Worm (Caenorhabditis elegans): ENCODE results near the gene K02B2.6.

Gene K02B2.6

ce11 chrIV:5937106-5937505, 25.0 kb downstream of the K02B2.6 start:
- no peak for TF ChIP-seq snpc-1.2 (GFP tag; IDR thresholded peaks at IDR 0.05)
- TF ChIP-seq Y105C5A.15 (GFP tag; IDR thresholded peaks at IDR 0.05), result no peak
- no peak for TF ChIP-seq rbr-2 (tag; optimal IDR thresholded peaks at IDR 0.05)
- TF ChIP-seq unc-130 (GFP tag; optimal IDR thresholded peaks at IDR 0.05), result no peak
- no peak for TF ChIP-seq sdz-12 (GFP tag; optimal IDR thresholded peaks at IDR 0.05)
- TF ChIP-seq aha-1 (tag), result peak; percentile 93
- no peak for TF ChIP-seq set-16 (GFP tag; IDR thresholded peaks at IDR 0.05)
- no peak for TF ChIP-seq unc-62 (GFP tag; optimal IDR thresholded peaks at IDR 0.05 in 1 of 2)
- no peak for TF ChIP-seq unc-62 (tag; optimal IDR thresholded peaks at IDR 0.05)
- no peak for TF ChIP-seq dve-1 (tag; optimal IDR thresholded peaks at IDR 0.05; ENCODE audit: insufficient read depth)
- TF ChIP-seq ama-1 (optimal IDR thresholded peaks at IDR 0.05), result peak; percentile 3
- no peak for TF ChIP-seq mdl-1 (tag; optimal IDR thresholded peaks at IDR 0.05)
- no peak for TF ChIP-seq D1046.2 (GFP tag; IDR thresholded peaks at IDR 0.05)

ce11 chrIV:5934046-5934445, 28.0 kb downstream of the K02B2.6 start, which contains the start of gene H32C10.1:
H32C10.1 (plus strand) TSS chrIV:5934346.
- TF ChIP-seq mxl-3 (GFP tag; optimal IDR thresholded peaks at IDR 0.05) (no peak), Y75B8A.6 (GFP tag; IDR thresholded peaks at IDR 0.05) (no peak), sdz-12 (GFP tag; optimal IDR thresholded peaks at IDR 0.05) (no peak), zip-11 (GFP tag; IDR thresholded peaks at IDR 0.05) (no peak), ztf-7 (tag; optimal IDR thresholded peaks at IDR 0.05) (no peak), Y48G9A.11 (GFP tag; IDR thresholded peaks at IDR 0.05) (no peak), fkh-10 (GFP tag; optimal IDR thresholded peaks at IDR 0.05) (no peak), daf-19 (GFP tag; conservative IDR thresholded peaks at IDR 0.05) (no peak), T26A8.4 (GFP tag; IDR thresholded peaks at IDR 0.05) (no peak)

ce11 chrIV:5930345-5930744, 31.7 kb downstream of the K02B2.6 start, which contains the start of gene lin-33:
lin-33 (plus strand) TSS chrIV:5930645.
- TF ChIP-seq duxl-1 (tag; optimal IDR thresholded peaks at IDR 0.05; ENCODE audit: poor library complexity) (no peak), ctbp-1 (GFP tag; IDR thresholded peaks at IDR 0.05) (no peak), mxl-2 (GFP tag; conservative IDR thresholded peaks at IDR 0.05) (no peak), tag-97 (GFP tag; IDR thresholded peaks at IDR 0.05) (no peak), nhr-41 (GFP tag; IDR thresholded peaks at IDR 0.05) (no peak), fkh-10 (GFP tag; optimal IDR thresholded peaks at IDR 0.05) (no peak), ceh-62 (tag; optimal IDR thresholded peaks at IDR 0.05) (no peak), unc-39 (tag; optimal IDR thresholded peaks at IDR 0.05) (no peak), Y75B8A.6 (GFP tag; IDR thresholded peaks at IDR 0.05) (no peak), lin-1 (GFP tag; IDR thresholded peaks at IDR 0.05) (no peak), egl-27 (tag; optimal IDR thresholded peaks at IDR 0.05) (no peak), lin-15B (tag; optimal IDR thresholded peaks at IDR 0.05) (no peak), nhr-48 (tag; optimal IDR thresholded peaks at IDR 0.05) (no peak), hmg-1.1 (GFP tag; IDR thresholded peaks at IDR 0.05) (no peak), vab-7 (GFP tag; IDR thresholded peaks at IDR 0.05) (no peak)

- no peak for TF ChIP-seq pqm-1 (tag; optimal IDR thresholded peaks at IDR 0.05)
- TF ChIP-seq dmd-9 (GFP tag; IDR thresholded peaks at IDR 0.05), result no peak
- TF ChIP-seq T20F7.1 (GFP tag; optimal IDR thresholded peaks at IDR 0.05), result no peak
- TF ChIP-seq Y105C5A.15 (GFP tag; IDR thresholded peaks at IDR 0.05), result no peak
- TF ChIP-seq unc-62 (GFP tag; optimal IDR thresholded peaks at IDR 0.05 in 1 of 2), result peak in 1 of 2 experiments; percentile 1
- no peak for TF ChIP-seq unc-62 (tag; optimal IDR thresholded peaks at IDR 0.05)
- no peak for TF ChIP-seq F37D6.2 (tag; optimal IDR thresholded peaks at IDR 0.05)
Observed at ce11 chrIV:5928957-5929356, 33.1 kb downstream of the K02B2.6 start.
